Fruit fly (Drosophila melanogaster) whole organism, embryonic: Measurements from ENCODE around the gene Gr36a.

ENCODE experiments used
- Bdp1 ChIP-seq: fragments of 200-800 bp; sonication (Bioruptor generic); optimal IDR thresholded peaks from 3 replicates; lab custom pipeline; 2016; ENCODE audit warnings: missing biosample characterization, missing genetic modification characterization
- CG10209 ChIP-seq: fragments of 200-800 bp; sonication (Bioruptor generic); optimal IDR thresholded peaks from 3 replicates; lab custom pipeline; 2017; ENCODE audit warnings: missing biosample characterization, mild to moderate bottlenecking, missing genetic modification characterization, missing genetic modification reagents
- CG10654 ChIP-seq: fragments of 200-800 bp; sonication (Bioruptor generic); optimal IDR thresholded peaks from 2 replicates; lab custom pipeline; 2016; ENCODE audit warnings: missing biosample characterization, missing genetic modification characterization
- CG10979 ChIP-seq: fragments of 200-800 bp; sonication (Bioruptor generic); optimal IDR thresholded peaks from 2 replicates; lab custom pipeline; 2018; ENCODE audit warnings: missing biosample characterization, mild to moderate bottlenecking, missing genetic modification characterization, moderate library complexity
- CG11560 ChIP-seq: fragments of 200-800 bp; sonication (Bioruptor generic); IDR thresholded peaks from 3 replicates; pipeline ENCODE4 v1.3.6; 2022; ENCODE audit warnings: missing biosample characterization, missing genetic modification characterization
- CG12942 ChIP-seq: fragments of 200-800 bp; sonication (Bioruptor generic); optimal IDR thresholded peaks from 3 replicates; lab custom pipeline; 2016; ENCODE audit warnings: missing biosample characterization, missing genetic modification characterization
- CG13775 ChIP-seq: fragments of 200-800 bp; sonication (Bioruptor generic); optimal IDR thresholded peaks from 3 replicates; lab custom pipeline; 2017; ENCODE audit warnings: missing biosample characterization, mild to moderate bottlenecking, missing genetic modification characterization
- CG13894 ChIP-seq: fragments of 200-800 bp; sonication (Bioruptor generic); optimal IDR thresholded peaks from 3 replicates; lab custom pipeline; 2018; ENCODE audit warnings: missing biosample characterization, mild to moderate bottlenecking, missing genetic modification characterization, moderate library complexity
- CG15269 ChIP-seq: fragments of 200-800 bp; sonication (Bioruptor generic); optimal IDR thresholded peaks from 2 replicates; lab custom pipeline; 2018; ENCODE audit warnings: missing biosample characterization, mild to moderate bottlenecking, missing genetic modification characterization, moderate library complexity
- CG1529 ChIP-seq: fragments of 200-800 bp; sonication (Bioruptor generic); optimal IDR thresholded peaks from 3 replicates; lab custom pipeline; 2018; ENCODE audit warnings: missing biosample characterization, missing genetic modification characterization
- CG15479 ChIP-seq: fragments of 200-800 bp; sonication (Bioruptor generic); optimal IDR thresholded peaks from 3 replicates; lab custom pipeline; 2019; ENCODE audit warnings: missing biosample characterization, mild to moderate bottlenecking, missing genetic modification characterization, moderate library complexity
- CG17612 ChIP-seq: fragments of 200-800 bp; sonication (Bioruptor generic); IDR thresholded peaks from 2 replicates; pipeline ENCODE4 v1.3.6; 2022; ENCODE audit warnings: missing biosample characterization, missing genetic modification characterization
- CG18599 ChIP-seq: fragments of 200-800 bp; sonication (Bioruptor generic); optimal IDR thresholded peaks from 3 replicates; lab custom pipeline; 2017; ENCODE audit warnings: missing biosample characterization, missing genetic modification characterization, mild to moderate bottlenecking, moderate library complexity, missing genetic modification reagents
- CG2202 ChIP-seq: fragments of 200-800 bp; sonication (Bioruptor generic); optimal IDR thresholded peaks from 2 replicates; lab custom pipeline; 2018; ENCODE audit warnings: missing biosample characterization, mild to moderate bottlenecking, missing genetic modification characterization
- CG30403 ChIP-seq: fragments of 200-800 bp; sonication (Bioruptor generic); optimal IDR thresholded peaks from 3 replicates; lab custom pipeline; 2016; ENCODE audit warnings: missing biosample characterization, missing genetic modification characterization
- CG31224 ChIP-seq: fragments of 200-800 bp; sonication (Bioruptor generic); IDR thresholded peaks from 2 replicates; pipeline ENCODE4 v1.3.6; 2022; ENCODE audit warnings: missing biosample characterization, missing genetic modification characterization
- CG31441 ChIP-seq: fragments of 200-800 bp; sonication (Bioruptor generic); IDR thresholded peaks from 2 replicates; pipeline ENCODE4 v1.3.6; 2022; ENCODE audit warnings: missing biosample characterization, missing genetic modification characterization
- CG32767 ChIP-seq: fragments of 200-800 bp; sonication (Bioruptor generic); IDR thresholded peaks from 2 replicates; pipeline ENCODE4 v1.3.6; 2022; ENCODE audit warnings: missing biosample characterization, missing genetic modification characterization
- CG32772 ChIP-seq: fragments of 200-800 bp; sonication (Bioruptor generic); IDR thresholded peaks from 2 replicates; pipeline ENCODE4 v1.3.6; 2022; ENCODE audit warnings: missing biosample characterization, missing genetic modification characterization
- CG34224 ChIP-seq: fragments of 200-800 bp; sonication (Bioruptor generic); IDR thresholded peaks from 3 replicates; pipeline ENCODE4 v1.3.6; 2022; ENCODE audit warnings: missing biosample characterization, missing genetic modification characterization; ENCODE audit not compliant: partially characterized antibody
- CG34422 ChIP-seq: fragments of 200-800 bp; sonication (Bioruptor generic); IDR thresholded peaks from 3 replicates; pipeline ENCODE4 v1.3.6; 2022; ENCODE audit warnings: missing biosample characterization, missing genetic modification characterization
- CG4617 ChIP-seq: fragments of 200-800 bp; sonication (Bioruptor generic); optimal IDR thresholded peaks from 3 replicates; lab custom pipeline; 2016; ENCODE audit warnings: missing biosample characterization, missing genetic modification characterization, borderline replicate concordance
- CG6272 ChIP-seq: fragments of 200-800 bp; sonication (Bioruptor generic); IDR thresholded peaks from 2 replicates; pipeline ENCODE4 v1.3.6; 2022; ENCODE audit warnings: missing biosample characterization, missing genetic modification characterization
- CG6854 ChIP-seq: fragments of 200-800 bp; sonication (Bioruptor generic); optimal IDR thresholded peaks from 3 replicates; lab custom pipeline; 2017; ENCODE audit warnings: missing biosample characterization, mild to moderate bottlenecking, missing genetic modification characterization
- CG7372 ChIP-seq: fragments of 200-800 bp; sonication (Bioruptor generic); IDR thresholded peaks from 2 replicates; pipeline ENCODE4 v1.3.6; 2022; ENCODE audit warnings: missing biosample characterization, missing genetic modification characterization
- CTCF ChIP-seq: fragments of 200-800 bp; sonication (Bioruptor generic); optimal IDR thresholded peaks from 2 replicates; lab custom pipeline; 2017; ENCODE audit warnings: missing biosample characterization, mild to moderate bottlenecking, missing genetic modification characterization, moderate library complexity
- CoRest ChIP-seq: fragments of 200-800 bp; sonication (Bioruptor generic); optimal IDR thresholded peaks from 3 replicates; lab custom pipeline; 2018; ENCODE audit warnings: missing biosample characterization, mild to moderate bottlenecking, missing genetic modification characterization, moderate library complexity
- Deaf1 ChIP-seq: fragments of 200-800 bp; optimal IDR thresholded peaks from 3 replicates; lab custom pipeline; 2019; ENCODE audit warnings: missing biosample characterization, mild to moderate bottlenecking, missing genetic modification characterization, moderate library complexity
- ERR ChIP-seq: fragments of 200-800 bp; sonication (Bioruptor generic); optimal IDR thresholded peaks from 2 replicates; lab custom pipeline; 2016; ENCODE audit warnings: missing biosample characterization, missing genetic modification characterization
- HHEX ChIP-seq: fragments of 200-800 bp; sonication (Bioruptor generic); optimal IDR thresholded peaks from 3 replicates; lab custom pipeline; 2017; ENCODE audit warnings: missing biosample characterization, mild to moderate bottlenecking, missing genetic modification characterization, missing genetic modification reagents
- Hr51 ChIP-seq, 2 experiments: fragments of 200-800 bp; sonication (Bioruptor generic); optimal IDR thresholded peaks; 2 replicates in 1 of 2; 3 replicates in 1 of 2; lab custom pipeline; 2016 to 2018; ENCODE audit warnings: missing biosample characterization in 2 of 2, missing genetic modification characterization in 2 of 2, mild to moderate bottlenecking in 1 of 2, moderate library complexity in 1 of 2
- Hr78 ChIP-seq, 2 experiments: fragments of 200-800 bp in 1 of 2; fragments of >200 bp in 1 of 2; sonication (Bioruptor generic) in 1 of 2; optimal IDR thresholded peaks; 2 replicates each; lab custom pipeline; 2017 to 2019; ENCODE audit warnings: missing biosample characterization in 2 of 2, missing genetic modification characterization in 2 of 2, mild to moderate bottlenecking in 1 of 2, moderate library complexity in 1 of 2
- MESR4 ChIP-seq: fragments of 200-800 bp; sonication (Bioruptor generic); optimal IDR thresholded peaks from 2 replicates; lab custom pipeline; 2018; ENCODE audit warnings: missing biosample characterization, mild to moderate bottlenecking, missing genetic modification characterization, moderate library complexity
- NC2α ChIP-seq: fragments of 200-800 bp; sonication (Bioruptor generic); optimal IDR thresholded peaks from 2 replicates; lab custom pipeline; 2016; ENCODE audit warnings: missing biosample characterization, missing genetic modification characterization
- NC2β ChIP-seq: fragments of 200-800 bp; sonication (Bioruptor generic); optimal IDR thresholded peaks from 2 replicates; lab custom pipeline; 2016; ENCODE audit warnings: missing biosample characterization, missing genetic modification characterization
- Rfx ChIP-seq: fragments of 200-800 bp; sonication (Bioruptor generic); IDR thresholded peaks from 2 replicates; pipeline ENCODE4 v1.3.6; 2022; ENCODE audit warnings: missing biosample characterization, missing genetic modification characterization
- Sox102F ChIP-seq: fragments of 200-800 bp; sonication (Bioruptor generic); optimal IDR thresholded peaks from 2 replicates; lab custom pipeline; 2018; ENCODE audit warnings: missing biosample characterization, mild to moderate bottlenecking, missing genetic modification characterization, moderate library complexity
- bowl ChIP-seq: fragments of 200-800 bp; sonication (Bioruptor generic); IDR thresholded peaks from 2 replicates; pipeline ENCODE4 v1.3.6; 2022; ENCODE audit warnings: missing biosample characterization, missing genetic modification characterization
- chn ChIP-seq: fragments of 200-800 bp; sonication (Bioruptor generic); optimal IDR thresholded peaks from 2 replicates; lab custom pipeline; 2016; ENCODE audit warnings: missing biosample characterization, missing genetic modification characterization
- croc ChIP-seq: fragments of 200-800 bp; sonication (Bioruptor generic); conservative IDR thresholded peaks from 3 replicates; pipeline ENCODE4 v1.3.6; 2022; ENCODE audit warnings: missing biosample characterization, missing genetic modification characterization
- cwo ChIP-seq: fragments of 200-800 bp; sonication (Bioruptor generic); optimal IDR thresholded peaks from 3 replicates; lab custom pipeline; 2017; ENCODE audit warnings: missing biosample characterization, missing genetic modification characterization, mild to moderate bottlenecking, moderate library complexity, missing genetic modification reagents
- dmrt99B ChIP-seq: fragments of 200-800 bp; sonication (Bioruptor generic); optimal IDR thresholded peaks from 2 replicates; lab custom pipeline; 2018; ENCODE audit warnings: missing biosample characterization, mild to moderate bottlenecking, missing genetic modification characterization, moderate library complexity
- dysf ChIP-seq: fragments of 200-800 bp; sonication (Bioruptor generic); IDR thresholded peaks from 3 replicates; pipeline ENCODE4 v1.3.6; 2022; ENCODE audit warnings: missing biosample characterization, missing genetic modification characterization
- eve ChIP-seq, 2 experiments: fragments of >200 bp; optimal IDR thresholded peaks; 2 replicates each; lab custom pipeline; 2017; ENCODE audit warnings: missing biosample characterization in 2 of 2, missing genetic modification characterization in 2 of 2
- ewg ChIP-seq: fragments of 200-800 bp; sonication (Bioruptor generic); optimal IDR thresholded peaks from 3 replicates; lab custom pipeline; 2017; ENCODE audit warnings: mild to moderate bottlenecking, missing biosample characterization, missing genetic modification reagents, missing genetic modification characterization
- fd96Cb ChIP-seq: fragments of 200-800 bp; sonication (Bioruptor generic); optimal IDR thresholded peaks from 2 replicates; lab custom pipeline; 2018; ENCODE audit warnings: missing biosample characterization, mild to moderate bottlenecking, missing genetic modification characterization, moderate library complexity
- insv ChIP-seq, 2 experiments: fragments of 200-800 bp; sonication (Bioruptor generic); optimal IDR thresholded peaks; 3 replicates each; lab custom pipeline; 2016 to 2018; ENCODE audit warnings: missing biosample characterization in 2 of 2, missing genetic modification characterization in 2 of 2
- pnt ChIP-seq: fragments of 200-800 bp; sonication (Bioruptor generic); optimal IDR thresholded peaks from 3 replicates; lab custom pipeline; 2016; ENCODE audit warnings: missing biosample characterization, missing genetic modification characterization
- sc ChIP-seq, 3 experiments: fragments of >200 bp in 2 of 3; fragments of 200-800 bp in 1 of 3; sonication (Bioruptor generic) in 1 of 3; optimal IDR thresholded peaks; 2 replicates in 2 of 3; 3 replicates in 1 of 3; lab custom pipeline; 2017; ENCODE audit warnings: mild to moderate bottlenecking in 1 of 3, missing biosample characterization in 1 of 3, missing genetic modification characterization in 1 of 3, missing genetic modification reagents in 1 of 3
- slbo ChIP-seq: fragments of 200-800 bp; sonication (Bioruptor generic); IDR thresholded peaks from 2 replicates; pipeline ENCODE4 v1.3.6; 2022; ENCODE audit warnings: missing biosample characterization, missing genetic modification characterization
- trh ChIP-seq: fragments of 200-800 bp; sonication (Bioruptor generic); optimal IDR thresholded peaks from 2 replicates; lab custom pipeline; 2016; ENCODE audit warnings: missing biosample characterization, missing genetic modification characterization

Gene Gr36a

dm6 chr2L:17159641-17160040 is 16.8 kb upstream of the Gr36a start:
- TF ChIP-seq pnt (no peak), CG2202 (tag; lab: Kevin White, UChicago) (no peak), ewg (GFP tag; lab: Kevin White, UChicago) (no peak), MESR4 (GFP tag; lab: Kevin White, UChicago) (no peak), CG17612 (GFP tag; lab: Robert Waterston, UW) (no peak), bowl (no peak), CG34422 (GFP tag; lab: Robert Waterston, UW) (no peak), dmrt99B (tag; lab: Kevin White, UChicago) (peak; percentile 49), CG10209 (no peak), insv (GFP tag; optimal IDR thresholded peaks at IDR 0.05; lab: Kevin White, UChicago) (no peak), Bdp1 (no peak), CG31224 (no peak), fd96Cb (tag; lab: Kevin White, UChicago) (no peak), croc (GFP tag; lab: Robert Waterston, UW) (no peak), CoRest (tag; lab: Kevin White, UChicago) (peak; percentile 4), CG6272 (GFP tag; lab: Robert Waterston, UW) (no peak), CG34224 (GFP tag; lab: Robert Waterston, UW) (no peak), CG10979 (tag; lab: Kevin White, UChicago) (no peak), Hr78 (GFP tag; optimal IDR thresholded peaks at IDR 0.05; lab: Kevin White, UChicago) (no peak), CG15479 (no peak), NC2α (no peak), trh (no peak), ERR (GFP tag; lab: Kevin White, UChicago) (no peak), CG4617 (no peak), Deaf1 (tag; lab: Kevin White, UChicago) (no peak), dysf (0 out of 3 replicates have a peak, but pooled peaks have one; percentile 11), CG10654 (GFP tag; lab: Kevin White, UChicago) (no peak), CG11560 (tag; lab: Robert Waterston, UW) (no peak), CG6854 (GFP tag; lab: Kevin White, UChicago) (no peak), CG30403 (GFP tag; lab: Kevin White, UChicago) (no peak), NC2β (GFP tag; lab: Kevin White, UChicago) (no peak), cwo (GFP tag; lab: Kevin White, UChicago) (peak; percentile 29), CG15269 (peak; percentile 53), CG13894 (peak; percentile 37), eve (GFP tag; optimal IDR thresholded peaks at IDR 0.05; lab: Kevin White, UChicago) (no peak), slbo (GFP tag; lab: Robert Waterston, UW) (peak; percentile 40; the same call in 1 of the 2 replicates), HHEX (peak; percentile 18), sc (optimal IDR thresholded peaks at IDR 0.05; lab: Kevin White, UChicago) (no peak), sc (GFP tag; optimal IDR thresholded peaks at IDR 0.05; lab: Kevin White, UChicago) (no peak), CG18599 (GFP tag; lab: Kevin White, UChicago) (peak; percentile 72), CG13775 (GFP tag; lab: Kevin White, UChicago) (no peak), CG7372 (GFP tag; lab: Robert Waterston, UW) (no peak), CG1529 (no peak), Rfx (GFP tag; lab: Robert Waterston, UW) (0 out of 2 replicates have a peak, but pooled peaks have one; percentile 11), CTCF (no peak), CG32772 (GFP tag; lab: Robert Waterston, UW) (no peak), CG12942 (no peak), CG31441 (GFP tag; lab: Robert Waterston, UW) (no peak), Hr51 (GFP tag; optimal IDR thresholded peaks at IDR 0.05; lab: Kevin White, UChicago) (peak in 1 of 2 experiments; percentile 48), chn (GFP tag; lab: Kevin White, UChicago) (no peak), Sox102F (GFP tag; lab: Kevin White, UChicago) (peak; percentile 25), CG32767 (GFP tag; lab: Robert Waterston, UW) (peak; percentile 49; the same call in 1 of the 2 replicates)
